Worm (Caenorhabditis elegans): ENCODE results near the gene fbxa-47.

DNA sequence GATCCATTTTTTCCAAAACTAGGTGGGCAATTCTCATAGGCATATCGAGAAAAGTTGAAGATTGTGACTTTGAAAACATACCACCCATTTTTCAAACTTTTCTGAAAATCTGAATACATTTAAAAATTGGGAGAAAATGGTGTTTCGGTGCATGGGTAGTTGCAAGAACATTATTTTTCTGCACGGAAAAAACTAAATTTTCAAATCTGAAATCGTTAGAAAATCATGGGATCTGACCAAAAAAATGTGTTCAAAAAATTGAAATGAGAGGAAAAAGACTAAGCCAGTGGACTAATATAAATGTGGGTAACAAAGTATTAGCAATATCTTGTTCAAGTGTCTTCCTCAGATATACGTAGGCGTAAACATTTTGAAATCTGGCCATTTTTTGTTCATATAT is 26.6 kb upstream of the fbxa-47 start, which contains the start of gene fbxa-43:
- no peak for TF ChIP-seq fos-1 (tag; optimal IDR thresholded peaks at IDR 0.05)
- no peak for TF ChIP-seq nhr-85 (tag)
- TF ChIP-seq nhr-237 (tag; optimal IDR thresholded peaks at IDR 0.05) = no peak
- TF ChIP-seq lin-13 (GFP tag; optimal IDR thresholded peaks at IDR 0.05) = no peak
- TF ChIP-seq unc-62 (GFP tag; optimal IDR thresholded peaks at IDR 0.05) = no peak
- no peak for TF ChIP-seq elt-3 (tag; optimal IDR thresholded peaks at IDR 0.05)
- TF ChIP-seq nhr-77 (tag; optimal IDR thresholded peaks at IDR 0.05) = no peak
- TF ChIP-seq skn-1 (tag; optimal IDR thresholded peaks at IDR 0.05) = no peak
- TF ChIP-seq aha-1 (tag; optimal IDR thresholded peaks at IDR 0.05) = no peak
- no peak for TF ChIP-seq ceh-82 (tag; optimal IDR thresholded peaks at IDR 0.05)
